Fruit fly (Drosophila melanogaster): ENCODE measurements around the gene x16.

The x16 gene

DNA sequence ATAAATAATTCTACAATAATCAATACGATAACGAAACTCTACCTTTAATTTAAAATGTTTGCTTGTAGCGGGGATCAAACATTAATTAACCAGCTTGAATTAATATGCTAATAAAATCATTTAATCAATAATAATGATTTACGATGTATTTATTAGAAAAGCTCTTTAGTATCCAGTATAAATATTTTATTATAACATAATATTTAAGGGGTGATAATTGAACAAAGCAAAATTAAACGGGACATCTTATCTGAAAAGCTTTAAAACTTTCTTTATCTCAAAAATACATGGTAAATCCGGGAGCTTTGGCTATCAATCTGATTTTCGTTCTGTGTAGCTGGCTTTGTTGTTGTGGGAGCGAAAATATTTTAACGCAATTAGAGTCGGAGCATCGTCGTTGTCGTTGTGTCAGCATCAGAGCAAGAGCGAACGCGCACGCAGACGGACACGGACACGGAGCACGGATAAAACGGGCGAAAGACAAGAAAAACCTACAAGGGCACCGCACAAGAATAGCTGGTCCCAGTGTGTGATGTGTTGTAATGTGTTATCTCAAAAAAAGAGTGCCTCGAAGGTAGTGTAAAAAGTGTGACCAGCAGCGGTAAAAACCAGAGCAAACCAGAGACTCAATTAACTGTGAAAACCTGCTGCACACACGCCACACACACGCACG, 45.3 kb downstream of the x16 start, which contains the start of gene Nlg2 (continued):
- TF ChIP-seq CG12104 (GFP tag; optimal IDR thresholded peaks at IDR 0.05) (peak; percentile 41), tll (GFP tag; optimal IDR thresholded peaks at IDR 0.05) (no peak), CG3065 (GFP tag; optimal IDR thresholded peaks at IDR 0.05) (no peak), Side (GFP tag; optimal IDR thresholded peaks at IDR 0.05) (no peak), CG17359 (tag; optimal IDR thresholded peaks at IDR 0.05) (peak; percentile 54), Doc2 (GFP tag; IDR thresholded peaks at IDR 0.05) (no peak), trem (tag; optimal IDR thresholded peaks at IDR 0.05) (peak; percentile 2), Atf6 (GFP tag; IDR thresholded peaks at IDR 0.05) (0 out of 2 replicates have a peak, but pooled peaks have one; percentile 15), emc (GFP tag; optimal IDR thresholded peaks at IDR 0.05) (no peak), vnd (GFP tag; IDR thresholded peaks at IDR 0.05; ENCODE audit: partially characterized antibody) (no peak), stc (GFP tag; IDR thresholded peaks at IDR 0.05) (no peak), ind (GFP tag; optimal IDR thresholded peaks at IDR 0.05) (peak; percentile 45), yki (optimal IDR thresholded peaks at IDR 0.05) (no peak), Gsc (GFP tag; IDR thresholded peaks at IDR 0.05) (no peak), rib (GFP tag; IDR thresholded peaks at IDR 0.05) (no peak), Oaz (GFP tag; IDR thresholded peaks at IDR 0.05) (no peak), CG9817 (tag; optimal IDR thresholded peaks at IDR 0.05) (peak; percentile 36), CG4707 (GFP tag; optimal IDR thresholded peaks at IDR 0.05) (no peak), Nf-YB (GFP tag; optimal IDR thresholded peaks at IDR 0.05) (peak; percentile 44), CG3281 (GFP tag; optimal IDR thresholded peaks at IDR 0.05) (peak; percentile 80), CG30431 (GFP tag; optimal IDR thresholded peaks at IDR 0.05) (no peak), Hr51 (GFP tag; optimal IDR thresholded peaks at IDR 0.05) (peak in 1 of 2 experiments; percentile 78), Doc3 (GFP tag; IDR thresholded peaks at IDR 0.05; ENCODE audit: partially characterized antibody) (0 out of 3 replicates have a peak, but pooled peaks have one; percentile 23), nau (GFP tag; optimal IDR thresholded peaks at IDR 0.05) (peak; percentile 26), fru (optimal IDR thresholded peaks at IDR 0.05) (no peak), HmgD (GFP tag; optimal IDR thresholded peaks at IDR 0.05) (no peak), Bdp1 (GFP tag; optimal IDR thresholded peaks at IDR 0.05) (no peak), Bgb (GFP tag; IDR thresholded peaks at IDR 0.05; ENCODE audit: partially characterized antibody) (no peak), phol (tag; optimal IDR thresholded peaks at IDR 0.05) (peak; percentile 64), Dll (GFP tag; IDR thresholded peaks at IDR 0.05; ENCODE audit: partially characterized antibody) (no peak), en (GFP tag; optimal IDR thresholded peaks at IDR 0.05) (no peak), CG13775 (GFP tag; optimal IDR thresholded peaks at IDR 0.05) (peak; percentile 48), Meics (GFP tag; optimal IDR thresholded peaks at IDR 0.05) (peak; percentile 79), org-1 (GFP tag; optimal IDR thresholded peaks at IDR 0.05) (peak; percentile 48), CG6854 (GFP tag; optimal IDR thresholded peaks at IDR 0.05) (peak; percentile 78), Vsx1 (GFP tag; optimal IDR thresholded peaks at IDR 0.05) (no peak), Mrtf (GFP tag; IDR thresholded peaks at IDR 0.05) (no peak), oc (tag; optimal IDR thresholded peaks at IDR 0.05) (no peak), CG15601 (tag; optimal IDR thresholded peaks at IDR 0.05) (no peak), zfh1 (GFP tag; IDR thresholded peaks at IDR 0.05) (no peak), CG34422 (GFP tag; IDR thresholded peaks at IDR 0.05) (no peak), BEAF-32 (GFP tag; optimal IDR thresholded peaks at IDR 0.05) (no peak), tap (tag; optimal IDR thresholded peaks at IDR 0.05) (peak; percentile 52), run (tag; optimal IDR thresholded peaks at IDR 0.05) (peak; percentile 16), sens (GFP tag) (no peak), CG6765 (GFP tag; optimal IDR thresholded peaks at IDR 0.05) (peak; percentile 63), Dp (GFP tag; optimal IDR thresholded peaks at IDR 0.05) (no peak), jumu (GFP tag; optimal IDR thresholded peaks at IDR 0.05) (no peak), maf-S (GFP tag; optimal IDR thresholded peaks at IDR 0.05) (no peak), lab (GFP tag; optimal IDR thresholded peaks at IDR 0.05) (peak; percentile 64)

Measured in whole organism, embryonic.